Worm (Caenorhabditis elegans) whole organism, mixed stage, embryonic: ENCODE measurements around the gene vps-45.

Experiments used
- M03D4.4 ChIP-seq: sonication (generic microtip); optimal IDR thresholded peaks from 2 replicates; lab custom pipeline; 2017; ENCODE audit warnings: mild to moderate bottlenecking, missing genetic modification characterization, missing compliant biosample characterization
- bed-3 ChIP-seq: fragments of 200-800 bp; sonication (Bioruptor generic); optimal IDR thresholded peaks from 3 replicates; lab custom pipeline; 2018; ENCODE audit warnings: mild to moderate bottlenecking, missing genetic modification characterization, moderate library complexity, missing compliant biosample characterization
- blmp-1 ChIP-seq: fragments of 150-350 bp; optimal IDR thresholded peaks from 2 replicates; lab custom pipeline; 2014; ENCODE audit warnings: missing biosample characterization, missing genetic modification characterization
- ceh-39 ChIP-seq: fragments of 150-350 bp; optimal IDR thresholded peaks from 2 replicates; lab custom pipeline; 2014; ENCODE audit warnings: missing biosample characterization, missing genetic modification characterization
- ceh-43 ChIP-seq: fragments of 200-800 bp; sonication (Bioruptor generic); optimal IDR thresholded peaks from 2 replicates; lab custom pipeline; 2018; ENCODE audit warnings: mild to moderate bottlenecking, missing genetic modification characterization, moderate library complexity, missing compliant biosample characterization
- ceh-83 ChIP-seq: fragments of 200-800 bp; sonication (Bioruptor generic); optimal IDR thresholded peaks from 2 replicates; lab custom pipeline; 2018; ENCODE audit warnings: mild to moderate bottlenecking, missing genetic modification characterization, missing compliant biosample characterization
- ces-1 ChIP-seq: fragments of 150-350 bp; optimal IDR thresholded peaks from 2 replicates; lab custom pipeline; 2014; ENCODE audit warnings: missing biosample characterization, missing genetic modification reagents, missing genetic modification characterization
- cnd-1 ChIP-seq: fragments of 200-800 bp; sonication (Bioruptor generic); optimal IDR thresholded peaks from 2 replicates; lab custom pipeline; 2018; ENCODE audit warnings: mild to moderate bottlenecking, missing genetic modification characterization, missing compliant biosample characterization
- drap-1 ChIP-seq: fragments of 200-800 bp; sonication (Bioruptor generic); optimal IDR thresholded peaks from 3 replicates; lab custom pipeline; 2018; ENCODE audit warnings: mild to moderate bottlenecking, missing genetic modification characterization, missing compliant biosample characterization
- elt-1 ChIP-seq: sonication (generic microtip); optimal IDR thresholded peaks from 2 replicates; lab custom pipeline; 2017; ENCODE audit warnings: missing genetic modification characterization, mild to moderate bottlenecking, missing compliant biosample characterization, antibody characterized with exemption, moderate library complexity, borderline replicate concordance; ENCODE audit not compliant: insufficient read depth
- elt-3 ChIP-seq: fragments of 150-350 bp; optimal IDR thresholded peaks from 2 replicates; lab custom pipeline; 2014; ENCODE audit warnings: missing biosample characterization, missing genetic modification characterization
- flh-1 ChIP-seq: fragments of 200-800 bp; sonication (Bioruptor generic); optimal IDR thresholded peaks from 2 replicates; lab custom pipeline; 2018; ENCODE audit warnings: mild to moderate bottlenecking, missing genetic modification characterization, moderate library complexity, missing compliant biosample characterization
- ham-2 ChIP-seq: fragments of 200-800 bp; sonication (Bioruptor generic); optimal IDR thresholded peaks from 2 replicates; lab custom pipeline; 2018; ENCODE audit warnings: mild to moderate bottlenecking, missing genetic modification characterization, missing compliant biosample characterization
- hlh-1 ChIP-seq: fragments of 150-350 bp; optimal IDR thresholded peaks from 2 replicates; lab custom pipeline; 2014; ENCODE audit warnings: missing biosample characterization, missing genetic modification reagents, missing genetic modification characterization
- lin-13 ChIP-seq: fragments of 150-350 bp; optimal IDR thresholded peaks from 2 replicates; lab custom pipeline; 2014; ENCODE audit warnings: missing biosample characterization, missing genetic modification characterization
- lin-32 ChIP-seq: fragments of 200-800 bp; sonication (Bioruptor generic); optimal IDR thresholded peaks from 2 replicates; lab custom pipeline; 2018; ENCODE audit warnings: mild to moderate bottlenecking, missing genetic modification characterization, missing compliant biosample characterization
- lsy-2 ChIP-seq: fragments of 150-350 bp; optimal IDR thresholded peaks from 2 replicates; lab custom pipeline; 2014; ENCODE audit warnings: missing biosample characterization, missing genetic modification characterization
- mab-5 ChIP-seq: fragments of 150-350 bp; optimal IDR thresholded peaks from 2 replicates; lab custom pipeline; 2014; ENCODE audit warnings: missing biosample characterization, missing genetic modification characterization
- mep-1 ChIP-seq: fragments of 150-350 bp; optimal IDR thresholded peaks from 2 replicates; lab custom pipeline; 2017; ENCODE audit warnings: missing biosample characterization, missing genetic modification reagents, missing genetic modification characterization, inconsistent platforms
- mls-2 ChIP-seq: sonication (generic microtip); optimal IDR thresholded peaks from 2 replicates; lab custom pipeline; 2016; ENCODE audit warnings: mild to moderate bottlenecking, missing genetic modification characterization, moderate library complexity, missing compliant biosample characterization
- nhr-12 ChIP-seq: fragments of 150-350 bp; optimal IDR thresholded peaks from 2 replicates; lab custom pipeline; 2014; ENCODE audit warnings: missing biosample characterization, missing genetic modification characterization
- nhr-2 ChIP-seq: fragments of 150-350 bp; optimal IDR thresholded peaks from 2 replicates; lab custom pipeline; 2014; ENCODE audit warnings: missing biosample characterization, missing genetic modification characterization
- nhr-237 ChIP-seq: fragments of 150-350 bp; optimal IDR thresholded peaks from 2 replicates; lab custom pipeline; 2014; ENCODE audit warnings: missing biosample characterization, missing genetic modification characterization
- nhr-28 ChIP-seq: fragments of 150-350 bp; optimal IDR thresholded peaks from 2 replicates; lab custom pipeline; 2014; ENCODE audit warnings: missing biosample characterization, missing genetic modification characterization
- nhr-76 ChIP-seq: sonication (generic microtip); optimal IDR thresholded peaks from 2 replicates; lab custom pipeline; 2017; ENCODE audit warnings: missing biosample characterization, missing genetic modification characterization
- pha-4 ChIP-seq: fragments of 150-350 bp; optimal IDR thresholded peaks from 2 replicates; lab custom pipeline; 2018; ENCODE audit warnings: missing biosample characterization, missing genetic modification reagents, missing genetic modification characterization
- sem-2 ChIP-seq: fragments of 200-800 bp; sonication (Bioruptor generic); optimal IDR thresholded peaks from 2 replicates; lab custom pipeline; 2018; ENCODE audit warnings: mild to moderate bottlenecking, missing genetic modification characterization, missing compliant biosample characterization
- snpc-4 ChIP-seq: fragments of 150-350 bp; optimal IDR thresholded peaks from 2 replicates; lab custom pipeline; 2014; ENCODE audit warnings: missing biosample characterization, missing genetic modification characterization
- sptf-1 ChIP-seq: sonication (generic microtip); optimal IDR thresholded peaks from 2 replicates; lab custom pipeline; 2017; ENCODE audit warnings: mild to moderate bottlenecking, missing genetic modification characterization, moderate library complexity, missing compliant biosample characterization
- tbx-8 ChIP-seq: fragments of 200-800 bp; sonication (Bioruptor generic); optimal IDR thresholded peaks from 2 replicates; lab custom pipeline; 2018; ENCODE audit warnings: mild to moderate bottlenecking, missing genetic modification characterization, moderate library complexity, missing compliant biosample characterization
- unc-120 ChIP-seq: sonication (generic microtip); optimal IDR thresholded peaks from 2 replicates; lab custom pipeline; 2017; ENCODE audit warnings: missing genetic modification characterization, missing compliant biosample characterization; ENCODE audit not compliant: poor library complexity, severe bottlenecking
- unc-39 ChIP-seq: fragments of 150-350 bp; optimal IDR thresholded peaks from 2 replicates; lab custom pipeline; 2014; ENCODE audit warnings: missing biosample characterization, missing genetic modification characterization
- unc-62 ChIP-seq: fragments of 150-350 bp; optimal IDR thresholded peaks from 2 replicates; lab custom pipeline; 2014; ENCODE audit warnings: missing biosample characterization, missing genetic modification reagents, missing genetic modification characterization
- zip-8 ChIP-seq: fragments of 150-350 bp; optimal IDR thresholded peaks from 2 replicates; lab custom pipeline; 2014; ENCODE audit warnings: missing biosample characterization, missing genetic modification characterization
- ztf-11 ChIP-seq: fragments of 150-350 bp; optimal IDR thresholded peaks from 2 replicates; lab custom pipeline; 2014; ENCODE audit warnings: missing biosample characterization, missing genetic modification characterization

Gene vps-45

ce11 chrX:1004037-1004436, 29.4 kb upstream of the vps-45 start, which contains the start of gene cutl-21:
cutl-21 (plus strand) TSS chrX:1004337.
- no peak for TF ChIP-seq bed-3
- no peak for TF ChIP-seq nhr-237 (tag; lab: Kevin White, UChicago)
- TF ChIP-seq lin-13 (tag; lab: Kevin White, UChicago): no peak
- no peak for TF ChIP-seq ztf-11 (tag; lab: Kevin White, UChicago)
- TF ChIP-seq unc-39 (tag; lab: Kevin White, UChicago): no peak
- no peak for TF ChIP-seq hlh-1 (tag; lab: Kevin White, UChicago)
- TF ChIP-seq cnd-1 (tag; lab: Kevin White, UChicago): no peak
- TF ChIP-seq pha-4 (tag; lab: Kevin White, UChicago): no peak

ce11 chrX:994678-995077, 20.0 kb upstream of the vps-45 start:
- TF ChIP-seq unc-39 (tag; lab: Kevin White, UChicago): no peak
- no peak for TF ChIP-seq ztf-11 (tag; lab: Kevin White, UChicago)
- no peak for TF ChIP-seq lin-13 (tag; lab: Kevin White, UChicago)
- no peak for TF ChIP-seq nhr-2 (tag; lab: Kevin White, UChicago)
- no peak for TF ChIP-seq snpc-4 (tag; lab: Kevin White, UChicago)
- TF ChIP-seq nhr-76 (tag; lab: Kevin White, UChicago): no peak
- no peak for TF ChIP-seq unc-62
- TF ChIP-seq sem-2: no peak
- TF ChIP-seq blmp-1 (tag; lab: Kevin White, UChicago): no peak
- no peak for TF ChIP-seq ceh-83 (GFP tag; lab: Kevin White, UChicago)
- no peak for TF ChIP-seq mls-2 (tag; lab: Kevin White, UChicago)
- no peak for TF ChIP-seq hlh-1 (tag; lab: Kevin White, UChicago)
- TF ChIP-seq mab-5 (tag; lab: Kevin White, UChicago): no peak
- TF ChIP-seq tbx-8 (GFP tag; lab: Kevin White, UChicago): no peak
- no peak for TF ChIP-seq ceh-43
- TF ChIP-seq nhr-28 (tag; lab: Kevin White, UChicago): no peak

ce11 chrX:992650-993403, 18.2 kb upstream of the vps-45 start:
- no peak for TF ChIP-seq blmp-1 (tag; lab: Kevin White, UChicago)
- no peak for TF ChIP-seq elt-3 (tag; lab: Kevin White, UChicago)
- TF ChIP-seq nhr-2 (tag; lab: Kevin White, UChicago): no peak
- TF ChIP-seq ceh-39 (tag; lab: Kevin White, UChicago): no peak
- TF ChIP-seq lin-32 (GFP tag; lab: Kevin White, UChicago): no peak
- no peak for TF ChIP-seq unc-39 (tag; lab: Kevin White, UChicago)
- no peak for TF ChIP-seq ceh-43
- no peak for TF ChIP-seq nhr-28 (tag; lab: Kevin White, UChicago)
- peak; percentile 21 for TF ChIP-seq hlh-1 (tag; lab: Kevin White, UChicago)
- peak; percentile 28 for TF ChIP-seq cnd-1 (tag; lab: Kevin White, UChicago)
- TF ChIP-seq nhr-76 (tag; lab: Kevin White, UChicago): no peak
- TF ChIP-seq ham-2 (GFP tag; lab: Kevin White, UChicago): peak; percentile 20
- TF ChIP-seq tbx-8 (GFP tag; lab: Kevin White, UChicago): no peak
- no peak for TF ChIP-seq snpc-4 (tag; lab: Kevin White, UChicago)
- TF ChIP-seq sem-2: no peak
- TF ChIP-seq unc-120 (tag; lab: Kevin White, UChicago): peak; percentile 99
- no peak for TF ChIP-seq nhr-237 (tag; lab: Kevin White, UChicago)
- no peak for TF ChIP-seq sptf-1 (tag; lab: Kevin White, UChicago)
- TF ChIP-seq zip-8 (tag; lab: Kevin White, UChicago): no peak
- no peak for TF ChIP-seq nhr-12 (tag; lab: Kevin White, UChicago)
- TF ChIP-seq unc-62: peak; percentile 30
- no peak for TF ChIP-seq ceh-83 (GFP tag; lab: Kevin White, UChicago)
- no peak for TF ChIP-seq M03D4.4 (tag; lab: Kevin White, UChicago)
- TF ChIP-seq elt-1 (tag; lab: Kevin White, UChicago): no peak
- TF ChIP-seq mab-5 (tag; lab: Kevin White, UChicago): no peak
- TF ChIP-seq pha-4 (tag; lab: Kevin White, UChicago): no peak
- TF ChIP-seq bed-3: no peak
- TF ChIP-seq flh-1 (GFP tag; lab: Kevin White, UChicago): no peak
- peak; percentile 72 for TF ChIP-seq ztf-11 (tag; lab: Kevin White, UChicago)
- peak; percentile 65 for TF ChIP-seq mep-1 (tag; lab: Kevin White, UChicago)
- TF ChIP-seq lsy-2 (tag; lab: Kevin White, UChicago): peak; percentile 30
- no peak for TF ChIP-seq lin-13 (tag; lab: Kevin White, UChicago)
- peak; percentile 59 for TF ChIP-seq drap-1 (GFP tag; lab: Kevin White, UChicago)
- TF ChIP-seq ces-1 (GFP tag; lab: Kevin White, UChicago): peak; percentile 56
- TF ChIP-seq mls-2 (tag; lab: Kevin White, UChicago): peak; percentile 10
